Worm (Caenorhabditis elegans): ENCODE measurements around the gene gst-14.

gst-14 gene

DNA sequence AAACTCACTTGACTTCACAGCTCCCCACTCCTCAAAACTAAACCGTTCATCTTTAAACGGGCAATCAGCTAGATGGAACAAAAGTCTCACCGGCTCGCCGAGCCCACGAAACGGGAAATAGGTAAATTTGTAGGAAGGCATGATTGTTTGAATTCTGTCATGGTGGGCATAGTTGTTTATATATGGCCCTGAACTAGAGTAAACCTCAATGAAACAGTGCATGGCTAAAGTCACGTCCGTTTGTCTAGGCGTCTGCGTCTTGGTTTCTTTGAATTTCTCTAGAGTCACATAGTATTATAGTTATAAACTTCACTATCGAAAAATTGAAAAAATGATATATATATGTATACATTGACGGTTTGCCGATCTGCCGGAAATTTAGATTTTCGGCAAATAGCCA lies 11.1 kb upstream of the gst-14 start, which contains the start of gene gst-19:
Gene gst-19, minus strand, starts transcription at position 145 of the 400 bp plus-strand sequence.
- TF ChIP-seq hif-1 (tag; optimal IDR thresholded peaks at IDR 0.05): peak; percentile 78 to 93
- TF ChIP-seq Y105C5A.15 (GFP tag; IDR thresholded peaks at IDR 0.05): no peak
- peak; percentile 71 for TF ChIP-seq aha-1 (tag)
- no peak for TF ChIP-seq lim-7 (GFP tag; IDR thresholded peaks at IDR 0.05)
- peak; percentile 27 for TF ChIP-seq nhr-28 (tag; optimal IDR thresholded peaks at IDR 0.05)

DNA sequence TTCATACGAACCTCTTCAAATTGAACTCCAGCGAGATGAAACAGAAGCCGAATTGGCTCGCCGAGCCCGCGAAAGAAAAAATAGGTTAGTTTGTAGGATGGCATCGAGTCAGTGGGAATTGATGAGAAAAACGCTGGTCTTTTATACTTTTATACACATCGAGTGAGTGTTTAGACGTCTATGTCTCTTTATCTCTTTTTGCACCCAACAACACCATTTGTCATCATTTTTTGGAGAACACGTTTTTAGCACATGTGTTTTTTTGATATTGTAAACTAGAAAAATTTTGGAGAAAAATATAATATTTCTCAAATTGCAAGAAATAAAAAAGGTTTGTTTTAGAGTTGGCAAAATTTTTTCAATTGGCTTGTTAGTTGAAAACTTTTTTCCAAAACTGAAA lies 8.4 kb upstream of the gst-14 start, which contains the start of gene gst-16:
Gene gst-16, minus strand, starts transcription at position 111 of the 400 bp plus-strand sequence.
- TF ChIP-seq aha-1 (tag): peak; percentile 39
- TF ChIP-seq vab-7 (GFP tag; IDR thresholded peaks at IDR 0.05): no peak
- no peak for TF ChIP-seq daf-16 (GFP tag; optimal IDR thresholded peaks at IDR 0.05)
- peak; percentile 26 for TF ChIP-seq daf-16 (tag; optimal IDR thresholded peaks at IDR 0.05)
- TF ChIP-seq nhr-48 (tag; optimal IDR thresholded peaks at IDR 0.05): peak; percentile 16
- TF ChIP-seq attf-4 (tag; optimal IDR thresholded peaks at IDR 0.05): no peak
- no peak for TF ChIP-seq nhr-111 (GFP tag; optimal IDR thresholded peaks at IDR 0.05)

DNA sequence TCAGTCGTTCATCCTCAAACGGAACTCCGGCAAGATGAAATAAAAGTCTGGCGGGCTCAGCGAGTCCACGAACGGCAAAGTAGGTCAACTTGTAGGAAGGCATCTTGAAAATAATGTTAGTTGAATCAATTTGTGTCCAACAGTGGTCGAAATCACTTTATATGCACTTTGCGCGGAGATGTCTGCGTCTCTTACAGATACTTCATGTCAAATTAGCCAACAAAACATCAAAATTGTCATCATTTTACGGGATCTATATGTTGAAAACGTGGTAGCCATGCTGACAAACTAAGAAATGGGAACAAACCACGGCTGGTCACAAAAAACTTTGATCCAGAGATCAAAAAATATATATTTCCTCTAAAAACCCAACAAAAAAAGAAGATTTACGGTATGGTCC lies 1.9 kb upstream of the gst-14 start, which contains the start of gene gst-12:
Gene gst-12, minus strand, starts transcription at position 254 of the 400 bp plus-strand sequence.
- TF ChIP-seq aha-1 (tag) (peak; percentile 65), mxl-3 (GFP tag; optimal IDR thresholded peaks at IDR 0.05) (peak; percentile 79), lsy-2 (tag; optimal IDR thresholded peaks at IDR 0.05) (no peak), unc-62 (GFP tag; optimal IDR thresholded peaks at IDR 0.05 in 1 of 2) (peak in 1 of 2 experiments; percentile 68), unc-62 (tag; optimal IDR thresholded peaks at IDR 0.05) (no peak)

DNA sequence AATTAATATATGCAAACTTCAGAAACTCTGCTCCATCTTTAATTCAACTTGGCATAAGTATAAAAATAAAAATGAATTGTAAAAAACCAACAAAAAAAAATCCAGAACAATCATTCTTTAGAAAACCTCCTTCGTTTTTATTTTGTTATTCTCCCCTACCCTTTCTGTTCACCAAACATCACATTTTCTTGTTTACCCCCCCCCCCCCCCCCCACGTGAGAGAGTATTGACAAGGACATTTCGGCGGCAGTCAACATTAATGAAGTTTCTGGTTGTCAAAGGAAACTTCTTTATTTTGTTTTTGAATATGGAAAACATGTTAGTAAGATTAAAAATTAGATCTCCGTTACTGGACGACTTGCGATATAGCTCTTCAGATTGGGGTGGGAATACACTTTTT lies 1.4 kb downstream of the gst-14 start:
- TF ChIP-seq pha-4 (GFP tag; IDR thresholded peaks at IDR 0.05): no peak
- TF ChIP-seq pha-4 (tag; optimal IDR thresholded peaks at IDR 0.05): no peak
- no peak for TF ChIP-seq nhr-6 (tag; optimal IDR thresholded peaks at IDR 0.05)
- TF ChIP-seq nhr-28 (tag; optimal IDR thresholded peaks at IDR 0.05): no peak
- TF ChIP-seq rbr-2 (tag; optimal IDR thresholded peaks at IDR 0.05): no peak
- no peak; the same call in 1 of the 2 replicates for TF ChIP-seq php-3 (GFP tag; IDR thresholded peaks at IDR 0.05)
- no peak for TF ChIP-seq Y75B8A.6 (GFP tag; IDR thresholded peaks at IDR 0.05)
- TF ChIP-seq hlh-30 (tag; optimal IDR thresholded peaks at IDR 0.05; ENCODE audit: insufficient read depth): peak; percentile 18
- no peak for TF ChIP-seq mes-2 (tag; optimal IDR thresholded peaks at IDR 0.05; ENCODE audit: poor library complexity, severe bottlenecking)
- no peak for TF ChIP-seq lin-38 (GFP tag; IDR thresholded peaks at IDR 0.05)
- TF ChIP-seq mdl-1 (tag; optimal IDR thresholded peaks at IDR 0.05): peak in 1 of 2 experiments; percentile 44
- no peak for TF ChIP-seq dpl-1 (GFP tag; optimal IDR thresholded peaks at IDR 0.05)
- no peak for TF ChIP-seq hif-1 (tag; optimal IDR thresholded peaks at IDR 0.05)
- TF ChIP-seq zip-11 (GFP tag; IDR thresholded peaks at IDR 0.05): no peak
- TF ChIP-seq madf-9 (GFP tag; conservative IDR thresholded peaks at IDR 0.05): no peak
- TF ChIP-seq Y48G9A.11 (GFP tag; IDR thresholded peaks at IDR 0.05): no peak
- TF ChIP-seq daf-16 (GFP tag; optimal IDR thresholded peaks at IDR 0.05): no peak
- TF ChIP-seq daf-16 (tag; optimal IDR thresholded peaks at IDR 0.05): peak; percentile 90
- TF ChIP-seq aha-1 (tag): no peak
- peak; percentile 62 for TF ChIP-seq hlh-11 (tag; optimal IDR thresholded peaks at IDR 0.05)

DNA sequence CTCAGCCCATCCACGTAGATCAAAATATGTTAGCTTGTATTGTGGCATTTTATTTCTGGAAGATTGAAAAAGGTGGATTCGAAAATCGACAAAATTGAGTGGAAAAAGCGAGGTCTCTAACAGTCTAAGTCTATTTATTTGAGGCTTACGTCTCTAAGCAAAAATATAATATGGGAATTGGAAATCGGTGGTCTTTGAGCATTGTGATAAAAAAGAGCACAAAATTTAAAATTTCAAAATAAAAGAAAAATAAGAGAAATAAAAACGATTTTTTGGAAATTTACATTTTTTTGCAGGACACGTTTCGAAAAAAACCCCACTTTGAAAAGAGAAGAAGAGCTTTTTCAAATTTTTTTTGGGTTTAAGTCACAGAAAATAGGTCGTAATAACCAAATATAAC lies 2.8 kb downstream of the gst-14 start, which contains the start of gene gst-15:
Gene gst-15, minus strand, starts transcription at position 101 of the 400 bp plus-strand sequence.
- no peak for TF ChIP-seq aha-1 (tag)
- TF ChIP-seq snpc-1.2 (GFP tag; IDR thresholded peaks at IDR 0.05): no peak
- no peak for TF ChIP-seq nhr-28 (tag; optimal IDR thresholded peaks at IDR 0.05)
- no peak for TF ChIP-seq dmd-8 (GFP tag; IDR thresholded peaks at IDR 0.05)
- TF ChIP-seq sdz-12 (GFP tag; optimal IDR thresholded peaks at IDR 0.05): no peak
- TF ChIP-seq Y75B8A.6 (GFP tag; IDR thresholded peaks at IDR 0.05): no peak
- no peak for TF ChIP-seq ztf-7 (tag; optimal IDR thresholded peaks at IDR 0.05)
